Fruit fly (Drosophila melanogaster): Measurements from ENCODE around the gene HGTX.

DNA sequence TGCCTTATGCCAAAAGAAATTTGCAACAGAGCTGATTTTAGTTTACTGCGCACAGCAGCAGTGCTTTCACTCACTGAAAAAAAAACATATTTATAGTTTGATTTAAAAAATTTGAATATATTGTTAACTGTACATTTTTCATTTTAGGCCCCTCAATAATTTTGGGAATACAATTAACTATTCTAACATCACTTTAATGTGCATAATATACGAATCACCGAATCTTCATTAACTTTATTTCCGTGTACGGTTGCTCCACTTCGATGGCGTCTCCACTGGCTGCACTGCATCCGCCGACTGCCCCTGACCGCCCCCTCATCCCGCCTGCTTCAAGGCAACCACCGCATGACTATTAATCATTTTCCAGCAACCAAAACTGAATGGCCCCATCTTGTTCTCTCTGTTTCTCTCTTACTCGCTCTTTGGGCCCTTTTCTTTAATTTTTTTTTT, 37.4 kb upstream of the HGTX start:
- TF ChIP-seq jim (GFP tag; optimal IDR thresholded peaks at IDR 0.05), result no peak
- TF ChIP-seq Hr78 (GFP tag; optimal IDR thresholded peaks at IDR 0.05), result no peak
- TF ChIP-seq N (GFP tag; optimal IDR thresholded peaks at IDR 0.05), result no peak
- peak; percentile 93 for TF ChIP-seq br (GFP tag; optimal IDR thresholded peaks at IDR 0.05)
- TF ChIP-seq lola (GFP tag; optimal IDR thresholded peaks at IDR 0.05), result no peak
- TF ChIP-seq OdsH (GFP tag; optimal IDR thresholded peaks at IDR 0.05), result peak; percentile 87
- TF ChIP-seq usp (GFP tag; optimal IDR thresholded peaks at IDR 0.05), result no peak
- TF ChIP-seq tai (GFP tag; optimal IDR thresholded peaks at IDR 0.05), result peak; percentile 78
- peak; percentile 88 for TF ChIP-seq rgr (GFP tag; optimal IDR thresholded peaks at IDR 0.05)
- no peak for TF ChIP-seq Dif (GFP tag; optimal IDR thresholded peaks at IDR 0.05; ENCODE audit: partially characterized antibody)
- TF ChIP-seq h (GFP tag; optimal IDR thresholded peaks at IDR 0.05), result peak; percentile 93
- peak; percentile 79 for TF ChIP-seq dmrt93B (GFP tag; optimal IDR thresholded peaks at IDR 0.05)
- TF ChIP-seq GATAd (GFP tag; optimal IDR thresholded peaks at IDR 0.05), result no peak
- no peak for TF ChIP-seq Myc (optimal IDR thresholded peaks at IDR 0.05)

Measured in whole organism, wandering third instar larva.